Worm (Caenorhabditis elegans) whole organism, late embryonic: ENCODE results near the gene F59E12.6.

ENCODE experiments used
- dmd-4 ChIP-seq: sonication (generic microtip); optimal IDR thresholded peaks from 2 replicates; lab custom pipeline; 2016; ENCODE audit warnings: borderline replicate concordance, missing genetic modification characterization, missing compliant biosample characterization
- pag-3 ChIP-seq: sonication (generic microtip); optimal IDR thresholded peaks from 2 replicates; lab custom pipeline; 2016; ENCODE audit warnings: missing compliant biosample characterization, missing genetic modification characterization, borderline replicate concordance

ce11 chrII:5660736-5661734 lies 30.3 kb upstream of the F59E12.6 start, which contains the start of the genes ift-43 and mdt-26:
- TF ChIP-seq dmd-4 (tag; lab: Kevin White, UChicago) (no peak), pag-3 (no peak)
